Fruit fly (Drosophila melanogaster): Measurements from ENCODE around the gene CG14194.

CG14194 gene

DNA sequence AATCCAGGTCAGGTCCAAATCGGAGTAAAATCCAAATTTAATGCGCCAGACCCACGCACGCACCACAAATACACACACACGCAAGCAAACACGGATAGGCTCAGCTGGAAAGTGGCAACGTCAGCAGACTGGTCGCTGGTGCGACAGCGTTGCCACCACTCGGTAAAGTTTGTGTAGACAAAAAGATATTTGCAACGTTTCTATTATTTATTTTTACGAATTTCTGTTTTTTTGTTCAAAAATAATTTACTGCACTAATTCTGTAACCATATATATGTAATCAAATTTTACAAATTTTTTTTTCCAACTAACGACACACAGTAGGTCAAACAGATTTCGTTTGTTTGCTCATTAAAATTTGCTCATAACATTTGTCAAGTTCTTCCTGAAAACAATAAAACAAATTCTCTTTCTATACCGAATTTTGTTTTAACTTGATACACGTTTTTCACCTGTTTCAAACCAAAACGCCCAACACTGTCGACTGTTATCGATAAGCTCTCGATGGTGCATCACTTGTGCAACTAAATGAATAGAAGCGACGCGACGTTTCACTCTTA, 13.6 kb upstream of the CG14194 start, which contains the start of the genes CG7556 and CG7453 (continued):
- TF ChIP-seq Dfd (GFP tag; optimal IDR thresholded peaks at IDR 0.05) (no peak), dsf (GFP tag; optimal IDR thresholded peaks at IDR 0.05; ENCODE audit: borderline replicate concordance) (peak; percentile 62), sv (GFP tag; optimal IDR thresholded peaks at IDR 0.05) (peak; percentile 65), CG32264 (GFP tag; optimal IDR thresholded peaks at IDR 0.05) (no peak), dmrt93B (GFP tag; optimal IDR thresholded peaks at IDR 0.05) (peak; percentile 58), tai (GFP tag; optimal IDR thresholded peaks at IDR 0.05) (no peak), br (GFP tag; optimal IDR thresholded peaks at IDR 0.05) (peak; percentile 77), Myc (optimal IDR thresholded peaks at IDR 0.05) (peak; percentile 87), Jra (GFP tag; optimal IDR thresholded peaks at IDR 0.05) (peak; percentile 85), OdsH (GFP tag; optimal IDR thresholded peaks at IDR 0.05) (peak; percentile 59), CG9705 (GFP tag; optimal IDR thresholded peaks at IDR 0.05) (peak; percentile 59), ey (GFP tag; optimal IDR thresholded peaks at IDR 0.05) (peak; percentile 78), Vsx2 (GFP tag; optimal IDR thresholded peaks at IDR 0.05; ENCODE audit: partially characterized antibody) (no peak), GATAd (GFP tag; optimal IDR thresholded peaks at IDR 0.05) (peak; percentile 51), Hnf4 (GFP tag; optimal IDR thresholded peaks at IDR 0.05) (no peak), sage (GFP tag; optimal IDR thresholded peaks at IDR 0.05) (no peak)

DNA sequence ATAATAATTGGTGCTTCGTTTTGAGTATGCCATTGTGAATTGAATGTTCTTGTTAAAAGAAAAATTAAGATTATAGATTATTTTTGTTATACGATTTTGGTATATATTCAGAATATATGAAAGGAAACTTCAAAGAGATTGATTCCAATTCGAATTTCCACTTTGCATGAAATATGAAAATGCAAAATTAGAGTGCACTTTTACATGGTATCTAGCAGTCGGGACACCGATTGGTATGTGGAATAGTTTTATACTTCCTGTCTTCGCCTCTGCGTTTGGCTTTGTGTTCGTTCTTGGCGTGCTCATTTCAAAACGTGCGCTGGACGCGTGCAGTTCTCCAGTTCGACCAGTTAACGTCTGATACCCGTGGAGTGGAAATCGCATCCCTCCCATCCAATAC, 10.2 kb upstream of the CG14194 start, which contains the start of gene CG33253:
Gene CG33253, plus strand, starts transcription at position 301 of the 400 bp plus-strand sequence.
- no peak for TF ChIP-seq GATAd (GFP tag; optimal IDR thresholded peaks at IDR 0.05)
- TF ChIP-seq Sp1 (GFP tag; optimal IDR thresholded peaks at IDR 0.05), result no peak
- no peak for TF ChIP-seq brk (GFP tag; optimal IDR thresholded peaks at IDR 0.05)
- TF ChIP-seq Hnf4 (GFP tag; optimal IDR thresholded peaks at IDR 0.05), result no peak
- no peak for TF ChIP-seq psq (GFP tag; optimal IDR thresholded peaks at IDR 0.05)
- no peak for TF ChIP-seq HLH106 (tag; optimal IDR thresholded peaks at IDR 0.05)
- TF ChIP-seq N (GFP tag; optimal IDR thresholded peaks at IDR 0.05), result no peak
- no peak for TF ChIP-seq Hr78 (GFP tag; optimal IDR thresholded peaks at IDR 0.05)
- TF ChIP-seq dl (GFP tag; optimal IDR thresholded peaks at IDR 0.05; ENCODE audit: insufficient read depth in 1 of 2, partially characterized antibody in 2 of 2), result no peak
- no peak for TF ChIP-seq dmrt93B (GFP tag; optimal IDR thresholded peaks at IDR 0.05)
- TF ChIP-seq lola (GFP tag; optimal IDR thresholded peaks at IDR 0.05), result no peak
- no peak for TF ChIP-seq sage (GFP tag; optimal IDR thresholded peaks at IDR 0.05)

DNA sequence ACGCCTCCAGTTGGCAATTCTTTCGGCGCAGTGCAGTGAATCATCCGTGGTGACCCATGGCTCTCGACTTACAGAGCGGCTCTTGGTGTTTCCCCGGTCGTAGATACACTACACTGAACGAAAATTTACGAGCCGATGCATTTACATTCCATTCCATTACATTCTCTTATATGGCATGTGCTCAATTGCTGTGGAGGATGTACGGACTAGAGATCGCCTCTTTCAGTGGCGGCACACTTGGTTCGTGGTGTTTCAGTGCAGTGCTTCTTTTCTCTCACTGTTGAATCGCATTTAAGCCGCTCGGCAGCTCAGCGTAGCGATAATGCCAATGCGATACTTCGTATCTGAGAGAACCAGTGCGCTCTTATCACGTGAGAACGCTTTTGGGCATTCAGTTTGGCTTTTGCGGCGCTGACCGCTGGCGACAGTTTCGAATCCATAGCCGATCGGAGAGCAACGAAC, 5.7 kb upstream of the CG14194 start, which contains the start of gene Mec2:
Gene Mec2, plus strand, starts transcription at position 412 of the 462 bp plus-strand sequence.
- TF ChIP-seq foxo (GFP tag; optimal IDR thresholded peaks at IDR 0.05) (peak; percentile 9 to 86), woc (GFP tag; optimal IDR thresholded peaks at IDR 0.05) (peak; percentile 60), brk (GFP tag; optimal IDR thresholded peaks at IDR 0.05) (no peak), fru (GFP tag; optimal IDR thresholded peaks at IDR 0.05) (peak; percentile 87), N (GFP tag; optimal IDR thresholded peaks at IDR 0.05) (no peak), CrebA (GFP tag; optimal IDR thresholded peaks at IDR 0.05; ENCODE audit: borderline replicate concordance) (no peak), ey (GFP tag; optimal IDR thresholded peaks at IDR 0.05) (peak; percentile 90), HLH106 (tag; optimal IDR thresholded peaks at IDR 0.05) (peak; percentile 69), Abd-B (GFP tag; optimal IDR thresholded peaks at IDR 0.05) (no peak), OdsH (GFP tag; optimal IDR thresholded peaks at IDR 0.05) (peak; percentile 75), sage (GFP tag; optimal IDR thresholded peaks at IDR 0.05) (no peak), dmrt93B (GFP tag; optimal IDR thresholded peaks at IDR 0.05) (no peak), dl (GFP tag; optimal IDR thresholded peaks at IDR 0.05; ENCODE audit: insufficient read depth in 1 of 2, partially characterized antibody in 2 of 2) (no peak), psq (GFP tag; optimal IDR thresholded peaks at IDR 0.05) (peak; percentile 66), Rel (GFP tag; optimal IDR thresholded peaks at IDR 0.05) (peak; percentile 31), Rel (tag; optimal IDR thresholded peaks at IDR 0.05) (peak; percentile 98), tai (GFP tag; optimal IDR thresholded peaks at IDR 0.05) (no peak), Mio (GFP tag; optimal IDR thresholded peaks at IDR 0.05) (peak; percentile 41), pan (optimal IDR thresholded peaks at IDR 0.05) (no peak), Dfd (GFP tag; optimal IDR thresholded peaks at IDR 0.05) (no peak), Myc (optimal IDR thresholded peaks at IDR 0.05) (no peak), CG9705 (GFP tag; optimal IDR thresholded peaks at IDR 0.05) (no peak), Hnf4 (GFP tag; optimal IDR thresholded peaks at IDR 0.05) (peak; percentile 77), Hr83 (GFP tag; optimal IDR thresholded peaks at IDR 0.05; ENCODE audit: poor library complexity, severe bottlenecking) (no peak), dsf (GFP tag; optimal IDR thresholded peaks at IDR 0.05; ENCODE audit: borderline replicate concordance) (no peak), lola (GFP tag; optimal IDR thresholded peaks at IDR 0.05) (no peak), sv (GFP tag; optimal IDR thresholded peaks at IDR 0.05) (peak; percentile 8), br (GFP tag; optimal IDR thresholded peaks at IDR 0.05) (peak; percentile 83), Jra (GFP tag; optimal IDR thresholded peaks at IDR 0.05) (peak; percentile 65), Dif (GFP tag; optimal IDR thresholded peaks at IDR 0.05; ENCODE audit: partially characterized antibody) (peak; percentile 16), GATAd (GFP tag; optimal IDR thresholded peaks at IDR 0.05) (no peak), rgr (GFP tag; optimal IDR thresholded peaks at IDR 0.05) (peak; percentile 82), Vsx2 (GFP tag; optimal IDR thresholded peaks at IDR 0.05; ENCODE audit: partially characterized antibody) (no peak), usp (GFP tag; optimal IDR thresholded peaks at IDR 0.05) (no peak), jim (GFP tag; optimal IDR thresholded peaks at IDR 0.05) (no peak), h (GFP tag; optimal IDR thresholded peaks at IDR 0.05) (peak; percentile 71), CG32264 (GFP tag; optimal IDR thresholded peaks at IDR 0.05) (no peak), Hr78 (GFP tag; optimal IDR thresholded peaks at IDR 0.05) (no peak), Sp1 (GFP tag; optimal IDR thresholded peaks at IDR 0.05) (peak; percentile 67)

All from whole organism, wandering third instar larva.